Worm (Caenorhabditis elegans): ENCODE results near the gene C18H7.4.

DNA sequence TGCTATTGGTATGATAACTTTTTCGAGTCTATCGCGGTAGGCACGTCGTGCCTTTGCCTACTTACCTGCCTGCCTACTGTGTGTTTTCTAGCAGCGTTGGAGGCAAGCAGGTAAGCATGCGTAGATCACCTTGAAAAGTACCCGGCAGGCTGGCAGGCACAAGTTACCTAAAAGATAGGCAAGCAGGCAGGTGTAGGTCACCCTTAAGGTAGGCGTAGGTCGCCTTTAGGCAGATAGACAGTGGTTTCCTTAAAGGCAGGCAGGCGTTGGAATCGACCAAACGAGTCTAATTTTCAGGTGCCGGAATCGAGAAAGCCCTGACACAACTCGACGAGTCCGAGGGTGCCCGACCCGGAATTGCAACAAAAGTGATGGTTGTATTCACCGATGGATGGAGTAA is 26.6 kb downstream of the C18H7.4 start:
- TF ChIP-seq F13C5.2 (tag; optimal IDR thresholded peaks at IDR 0.05) (no peak), hmg-4 (GFP tag; optimal IDR thresholded peaks at IDR 0.05) (no peak), hmbx-1 (tag; optimal IDR thresholded peaks at IDR 0.05) (no peak), ama-1 (optimal IDR thresholded peaks at IDR 0.05) (no peak), ets-7 (tag; optimal IDR thresholded peaks at IDR 0.05) (no peak), aly-1 (tag; optimal IDR thresholded peaks at IDR 0.05) (no peak), tbx-37 (GFP tag; conservative IDR thresholded peaks at IDR 0.05) (no peak), flt-1 (GFP tag; IDR thresholded peaks at IDR 0.05) (no peak), sea-1 (GFP tag; conservative IDR thresholded peaks at IDR 0.05) (no peak), tra-4 (tag; optimal IDR thresholded peaks at IDR 0.05) (no peak), ceh-36 (tag; optimal IDR thresholded peaks at IDR 0.05) (no peak), ceh-13 (GFP tag; optimal IDR thresholded peaks at IDR 0.05) (no peak)

Data from whole organism, early embryonic.